Worm (Caenorhabditis elegans) whole organism, dauer: ENCODE measurements around the gene F57B9.1.

Experiments used
- unc-62 ChIP-seq: sonication (generic microtip); optimal IDR thresholded peaks from 2 replicates; lab custom pipeline; 2017; ENCODE audit warnings: missing biosample characterization, missing genetic modification reagents, missing genetic modification characterization

The F57B9.1 gene

DNA sequence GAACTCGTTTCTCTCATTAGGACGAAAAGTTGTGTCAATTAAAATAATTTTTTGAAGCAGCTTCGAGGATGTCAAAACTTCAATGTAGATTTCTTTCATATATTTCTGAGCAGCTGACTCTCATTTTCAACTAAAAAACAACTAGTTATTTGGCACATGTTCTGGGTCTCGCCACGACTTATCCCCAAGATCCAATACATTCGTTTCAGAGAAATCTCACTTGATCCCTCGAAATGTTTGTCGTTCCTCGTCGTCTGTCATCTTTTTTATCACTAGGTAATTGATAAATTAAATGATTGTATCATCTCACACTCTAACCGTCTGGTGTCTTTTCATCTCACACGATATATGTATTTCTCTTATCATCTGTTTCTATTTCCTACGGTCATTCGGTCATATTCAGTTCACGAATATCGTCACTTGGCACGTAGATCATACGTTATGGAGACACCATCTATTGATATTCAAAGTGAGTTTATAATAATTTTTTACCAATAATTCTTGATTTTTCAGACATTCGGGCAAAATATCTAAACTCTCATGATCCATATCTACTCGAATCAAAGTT, at the start of gene F57B9.1, which contains the start of gene rpn-6.1:
Gene F57B9.1, plus strand, starts transcription at position 154 of the 568 bp plus-strand sequence.
Gene rpn-6.1, minus strand, starts transcription at position 65 of the 568 bp plus-strand sequence.
- no peak for TF ChIP-seq unc-62 (GFP tag; lab: Kevin White, UChicago)

DNA sequence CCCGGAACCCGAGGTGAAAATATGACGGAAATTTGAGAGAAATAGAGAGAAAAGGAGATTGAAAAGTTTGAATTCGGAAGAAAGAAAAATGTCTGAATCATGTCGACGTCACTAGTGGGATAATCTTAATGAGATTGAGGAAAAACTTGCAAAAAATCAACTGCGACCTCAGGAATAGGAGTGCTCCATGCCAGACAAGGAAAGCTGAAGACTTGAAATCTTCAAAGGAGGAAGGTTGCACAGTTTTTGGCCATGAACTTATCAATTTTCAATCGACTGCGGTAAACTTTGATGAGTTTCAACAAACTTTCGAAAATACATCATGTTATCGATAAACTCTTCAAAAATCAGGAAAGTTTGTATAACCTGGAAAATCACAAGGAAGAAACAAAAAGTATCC, 49.5 kb upstream of the F57B9.1 start, which contains the start of gene pdf-1:
Gene pdf-1, minus strand, starts transcription at position 101 of the 400 bp plus-strand sequence.
- TF ChIP-seq unc-62 (GFP tag; lab: Kevin White, UChicago), result no peak

DNA sequence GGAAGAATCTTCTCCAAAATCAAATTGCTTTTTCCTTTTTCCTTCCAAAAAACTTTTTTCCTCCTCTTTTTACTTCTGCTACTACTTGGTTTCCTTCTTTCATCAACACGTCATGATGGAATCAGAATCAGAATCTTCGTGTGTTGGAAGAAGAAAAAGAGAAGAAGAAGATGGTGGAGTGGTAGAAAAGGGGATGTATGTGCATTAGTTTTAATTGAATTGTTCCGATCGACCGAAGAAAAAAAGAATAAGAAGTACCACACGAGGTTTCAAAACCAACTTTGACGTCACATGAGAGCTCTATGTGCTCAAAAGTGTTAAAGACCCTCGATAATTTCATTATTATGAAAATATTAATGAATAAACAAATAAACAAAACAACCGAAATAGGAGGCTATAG, 47.0 kb upstream of the F57B9.1 start:
- TF ChIP-seq unc-62 (GFP tag; lab: Kevin White, UChicago), result no peak

DNA sequence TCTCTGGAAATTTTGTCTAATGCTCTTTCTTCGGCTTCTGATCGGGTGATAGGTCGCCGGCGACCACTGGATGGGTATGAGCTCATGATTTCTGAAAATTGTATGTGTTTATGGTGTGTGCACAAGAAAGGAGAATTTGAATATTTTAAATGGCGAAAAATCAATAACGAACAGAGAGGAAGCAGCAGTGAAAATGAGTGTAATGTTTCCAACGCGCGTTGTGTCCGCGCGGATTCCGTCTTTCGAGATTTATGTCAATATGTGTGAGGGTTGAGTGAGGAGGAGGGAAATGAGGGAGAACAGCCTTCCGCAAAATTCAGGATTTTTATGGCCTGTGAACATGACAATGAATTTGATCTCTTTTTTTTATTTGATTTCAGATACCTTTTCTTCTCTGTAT, 33.2 kb upstream of the F57B9.1 start, which contains the start of gene flap-1:
Gene flap-1, minus strand, starts transcription at position 101 of the 400 bp plus-strand sequence.
- TF ChIP-seq unc-62 (GFP tag; lab: Kevin White, UChicago), result no peak

- TF ChIP-seq unc-62 (GFP tag; lab: Kevin White, UChicago), result no peak
Measured at ce11 chrIII:6929558-6930167, 32.2 kb upstream of the F57B9.1 start, which contains the start of gene inf-1. TSS of gene inf-1 (plus strand) at chrIII:6930134.

ce11 chrIII:6931896-6932295, 30.0 kb upstream of the F57B9.1 start, which contains the start of gene byn-1:
TSS of gene byn-1 (plus strand) at chrIII:6932001.
- TF ChIP-seq unc-62 (GFP tag; lab: Kevin White, UChicago), result no peak

DNA sequence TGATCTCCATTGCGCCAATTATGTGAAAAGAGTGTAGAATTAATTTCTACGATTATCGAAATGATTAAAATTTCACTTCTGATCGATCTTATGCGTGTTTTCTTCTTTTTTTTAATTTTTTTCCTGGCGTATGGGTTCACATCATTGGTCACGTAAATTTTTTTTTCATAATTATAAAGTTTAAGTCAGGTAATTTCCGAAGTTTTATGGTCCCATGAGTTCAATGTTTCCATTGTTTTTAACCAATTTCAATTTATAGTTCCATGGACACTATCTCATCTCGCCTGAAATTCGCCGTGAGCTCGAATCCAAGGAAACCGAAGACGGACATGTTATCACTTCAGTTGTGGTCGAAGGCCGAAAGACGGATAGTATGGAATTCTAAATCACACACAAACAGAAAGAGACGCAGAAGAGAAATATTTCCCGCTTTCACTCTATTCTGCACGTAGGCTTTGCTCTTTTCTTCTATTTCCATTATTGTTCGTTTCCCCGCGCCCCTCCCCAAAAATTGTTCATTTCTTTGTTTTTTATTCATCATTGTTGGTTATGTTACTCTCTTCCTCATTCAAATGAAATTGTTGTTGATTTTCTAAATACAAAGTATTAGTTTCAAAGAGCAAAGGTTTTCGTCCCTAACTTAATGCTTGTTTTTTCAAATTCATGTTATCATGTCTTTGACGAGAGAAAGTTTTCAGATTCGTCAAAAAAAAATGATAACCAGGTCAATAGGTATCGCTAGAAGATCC, 26.4 kb upstream of the F57B9.1 start, which contains the start of the genes F57B9.8 and coq-2:
Gene F57B9.8, minus strand, starts transcription at position 51 of the 749 bp plus-strand sequence.
Gene coq-2, plus strand, starts transcription at position 699 of the 749 bp plus-strand sequence.
- TF ChIP-seq unc-62 (GFP tag; lab: Kevin White, UChicago), result no peak

ce11 chrIII:6939523-6939922, 22.4 kb upstream of the F57B9.1 start, which contains the start of gene F57B9.3:
TSS of gene F57B9.3 (plus strand) at chrIII:6939823.
- TF ChIP-seq unc-62 (GFP tag; lab: Kevin White, UChicago), result no peak

DNA sequence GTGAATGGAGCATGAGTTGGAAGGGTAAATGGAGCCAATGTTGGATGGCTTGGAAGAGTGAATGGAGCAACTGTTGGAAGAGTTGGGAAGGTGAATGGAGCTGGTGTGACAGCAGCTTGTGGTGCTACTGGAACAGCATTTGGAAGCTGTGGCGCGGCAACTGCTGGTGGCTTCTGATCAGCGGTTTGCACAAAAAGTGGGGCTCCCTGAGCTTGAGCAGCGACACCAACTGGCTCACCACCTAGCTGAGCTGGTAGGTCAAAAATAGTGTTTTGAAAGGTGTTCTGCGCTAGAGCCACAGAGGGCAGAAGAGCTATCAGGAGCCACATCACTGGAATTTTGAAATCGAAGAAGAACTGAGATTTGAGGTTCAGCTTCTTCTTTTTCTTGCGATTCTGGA, 16.6 kb upstream of the F57B9.1 start:
- TF ChIP-seq unc-62 (GFP tag; lab: Kevin White, UChicago), result no peak

DNA sequence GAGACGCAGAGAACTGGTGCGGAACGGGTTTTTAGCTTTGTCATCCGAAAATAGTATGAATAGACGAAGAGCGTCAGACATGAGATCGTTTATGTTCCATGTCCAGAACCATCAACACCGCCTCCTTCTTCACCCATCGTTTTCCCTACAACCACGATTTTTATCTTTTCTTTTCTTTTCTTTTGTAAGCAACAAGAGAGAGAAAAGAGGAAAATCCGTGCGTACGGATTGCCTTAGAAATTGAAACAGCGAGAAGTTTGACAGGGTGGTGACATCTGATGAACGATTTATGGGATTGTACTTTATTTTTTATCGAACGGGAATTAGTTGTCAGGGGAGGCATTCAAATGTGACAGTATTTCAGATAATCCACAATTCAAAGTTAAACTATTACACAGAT, 16.1 kb upstream of the F57B9.1 start, which contains the start of gene abu-13:
Gene abu-13, minus strand, starts transcription at position 152 of the 400 bp plus-strand sequence.
- no peak for TF ChIP-seq unc-62 (GFP tag; lab: Kevin White, UChicago)

DNA sequence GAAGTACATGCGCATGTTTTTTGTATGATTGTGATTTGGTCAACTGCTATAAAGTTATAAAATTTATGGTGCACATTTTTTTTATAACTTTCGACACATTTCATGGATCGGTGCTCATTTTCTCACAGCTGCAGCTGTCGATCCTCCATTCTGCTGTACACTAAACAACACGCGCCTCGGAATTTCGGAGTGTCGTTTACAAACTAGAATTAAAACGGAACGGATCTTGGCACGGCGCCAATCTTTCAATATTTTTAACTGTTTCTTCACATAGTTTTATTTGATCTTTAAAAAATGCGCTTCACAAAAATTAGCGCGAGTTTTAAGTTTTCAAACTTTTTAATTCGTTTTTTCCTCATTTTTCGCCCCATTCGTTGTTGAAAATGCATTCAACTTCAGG, 15.5 kb upstream of the F57B9.1 start, which contains the start of gene let-711:
Gene let-711, plus strand, starts transcription at position 337 of the 400 bp plus-strand sequence.
- TF ChIP-seq unc-62 (GFP tag; lab: Kevin White, UChicago), result no peak

- no peak for TF ChIP-seq unc-62 (GFP tag; lab: Kevin White, UChicago)
Measured at ce11 chrIII:6947896-6948295, 14.0 kb upstream of the F57B9.1 start.

DNA sequence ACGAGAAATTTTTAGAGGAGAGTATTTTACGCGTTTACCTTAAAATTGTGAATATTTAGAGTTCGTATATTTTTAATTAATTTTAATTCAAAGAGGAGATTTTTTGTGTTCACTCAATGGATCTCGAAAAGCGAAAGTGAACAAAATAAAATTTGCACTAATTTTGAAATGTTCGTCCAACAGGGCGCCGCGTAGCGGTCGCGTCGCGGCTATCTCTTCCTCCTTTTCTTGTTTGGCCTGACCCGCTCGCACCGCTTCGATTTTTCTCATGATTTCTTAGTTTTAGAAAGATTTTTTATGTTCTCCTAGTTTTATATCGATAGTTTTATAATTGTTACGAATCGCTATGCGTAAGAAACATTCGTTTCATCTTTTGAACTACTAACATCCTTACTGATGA, 10.5 kb upstream of the F57B9.1 start:
- TF ChIP-seq unc-62 (GFP tag; lab: Kevin White, UChicago), result no peak

DNA sequence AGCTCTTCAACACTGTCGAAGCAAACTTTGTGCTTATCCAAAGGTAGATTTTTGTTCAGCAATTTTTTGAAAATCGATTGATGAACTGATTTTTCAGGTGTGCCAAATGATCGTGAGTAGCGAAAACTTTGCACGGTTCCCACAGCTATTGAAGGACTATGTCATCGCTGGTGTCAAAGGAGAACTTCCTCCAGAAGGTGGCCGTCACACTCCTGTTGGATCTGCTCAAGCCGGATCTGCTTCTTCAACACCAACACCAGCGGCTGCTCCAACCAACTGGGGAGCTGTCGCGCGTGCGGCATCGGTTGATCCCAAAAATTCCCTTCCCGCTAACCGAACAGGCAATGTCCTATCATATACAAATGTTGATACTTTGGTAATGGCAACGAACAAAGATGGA, 8.5 kb upstream of the F57B9.1 start:
- TF ChIP-seq unc-62 (GFP tag; lab: Kevin White, UChicago), result no peak

ce11 chrIII:6953978-6954377, 7.9 kb upstream of the F57B9.1 start:
- TF ChIP-seq unc-62 (GFP tag; lab: Kevin White, UChicago), result no peak

- no peak for TF ChIP-seq unc-62 (GFP tag; lab: Kevin White, UChicago)
Measured at ce11 chrIII:6955766-6956165, 6.1 kb upstream of the F57B9.1 start.
